Fruit fly (Drosophila melanogaster) whole organism, embryonic: ENCODE measurements around the gene janA.
A peak's percentile ranks its signal among the peaks of the same experiment; 100 is the strongest.

ENCODE experiments used
- Antp ChIP-seq: fragments of 200-800 bp; sonication (Bioruptor generic); optimal IDR thresholded peaks from 3 replicates; lab custom pipeline; 2016; ENCODE audit warnings: missing biosample characterization, missing genetic modification characterization
- Awh ChIP-seq: fragments of 200-800 bp; sonication (Bioruptor generic); IDR thresholded peaks from 2 replicates; pipeline ENCODE4, ENCODE4 v1.3.6; 2022; ENCODE audit warnings: missing biosample characterization, missing genetic modification characterization
- C15 ChIP-seq: fragments of 200-800 bp; sonication (Bioruptor generic); IDR thresholded peaks from 3 replicates; pipeline ENCODE4 v1.3.6; 2022; ENCODE audit warnings: missing biosample characterization, missing genetic modification characterization
- CG10431 ChIP-seq: fragments of 200-800 bp; sonication (Bioruptor generic); optimal IDR thresholded peaks from 3 replicates; lab custom pipeline; 2018; ENCODE audit warnings: missing biosample characterization, mild to moderate bottlenecking, missing genetic modification characterization
- CG12769 ChIP-seq: fragments of 200-800 bp; sonication (Bioruptor generic); optimal IDR thresholded peaks from 2 replicates; lab custom pipeline; 2019; ENCODE audit warnings: missing biosample characterization, mild to moderate bottlenecking, missing genetic modification characterization, moderate library complexity
- CG13287 ChIP-seq: fragments of 200-800 bp; sonication (Bioruptor generic); IDR thresholded peaks from 2 replicates; pipeline ENCODE4 v1.3.6; 2022; ENCODE audit warnings: missing biosample characterization, missing genetic modification characterization; ENCODE audit not compliant: partially characterized antibody
- CG14014 ChIP-seq: fragments of 200-800 bp; sonication (Bioruptor generic); IDR thresholded peaks from 2 replicates; pipeline ENCODE4 v1.3.6; 2022; ENCODE audit warnings: missing biosample characterization, missing genetic modification characterization
- CG14050 ChIP-seq: fragments of 200-800 bp; sonication (Bioruptor generic); IDR thresholded peaks from 3 replicates; pipeline ENCODE4 v1.3.6; 2022; ENCODE audit warnings: missing biosample characterization, missing genetic modification characterization
- CG1529 ChIP-seq: fragments of 200-800 bp; sonication (Bioruptor generic); optimal IDR thresholded peaks from 3 replicates; lab custom pipeline; 2018; ENCODE audit warnings: missing biosample characterization, missing genetic modification characterization
- CG15479 ChIP-seq: fragments of 200-800 bp; sonication (Bioruptor generic); optimal IDR thresholded peaks from 3 replicates; lab custom pipeline; 2019; ENCODE audit warnings: missing biosample characterization, mild to moderate bottlenecking, missing genetic modification characterization, moderate library complexity
- CG1603 ChIP-seq: fragments of 200-800 bp; sonication (Bioruptor generic); optimal IDR thresholded peaks from 2 replicates; lab custom pipeline; 2019; ENCODE audit warnings: missing biosample characterization, mild to moderate bottlenecking, missing genetic modification characterization, moderate library complexity
- CG17359 ChIP-seq: fragments of 200-800 bp; sonication (Bioruptor generic); optimal IDR thresholded peaks from 3 replicates; lab custom pipeline; 2018; ENCODE audit warnings: missing biosample characterization, mild to moderate bottlenecking, missing genetic modification characterization, moderate library complexity
- CG2120 ChIP-seq: fragments of 200-800 bp; sonication (Bioruptor generic); optimal IDR thresholded peaks from 3 replicates; lab custom pipeline; 2016; ENCODE audit warnings: missing biosample characterization, missing genetic modification characterization
- CG3065 ChIP-seq: fragments of 200-800 bp; sonication (Bioruptor generic); optimal IDR thresholded peaks from 2 replicates; lab custom pipeline; 2016; ENCODE audit warnings: missing biosample characterization, missing genetic modification characterization
- CG33213 ChIP-seq: fragments of 200-800 bp; sonication (Bioruptor generic); optimal IDR thresholded peaks from 3 replicates; lab custom pipeline; 2016; ENCODE audit warnings: missing biosample characterization, missing genetic modification characterization
- CG3995 ChIP-seq: fragments of 200-800 bp; sonication (Bioruptor generic); optimal IDR thresholded peaks from 3 replicates; lab custom pipeline; 2016; ENCODE audit warnings: missing biosample characterization, missing genetic modification characterization
- CG4328 ChIP-seq: fragments of 200-800 bp; sonication (Bioruptor generic); optimal IDR thresholded peaks from 3 replicates; lab custom pipeline; 2017; ENCODE audit warnings: missing biosample characterization, missing genetic modification reagents, missing genetic modification characterization
- CG6272 ChIP-seq: fragments of 200-800 bp; sonication (Bioruptor generic); IDR thresholded peaks from 2 replicates; pipeline ENCODE4 v1.3.6; 2022; ENCODE audit warnings: missing biosample characterization, missing genetic modification characterization
- CG6791 ChIP-seq: fragments of 200-800 bp; sonication (Bioruptor generic); IDR thresholded peaks from 3 replicates; pipeline ENCODE4 v1.3.6; 2022; ENCODE audit warnings: missing biosample characterization, missing genetic modification characterization; ENCODE audit not compliant: partially characterized antibody
- CG7963 ChIP-seq: fragments of 200-800 bp; sonication (Bioruptor generic); IDR thresholded peaks from 3 replicates; pipeline ENCODE4 v1.3.6; 2022; ENCODE audit warnings: missing biosample characterization, missing genetic modification characterization; ENCODE audit not compliant: partially characterized antibody
- CG8290 ChIP-seq, 3 experiments: fragments of 200-800 bp; sonication (Bioruptor generic); optimal IDR thresholded peaks; 2 replicates each; lab custom pipeline; 2016 to 2019; ENCODE audit warnings: missing biosample characterization in 3 of 3, missing genetic modification characterization in 3 of 3, mild to moderate bottlenecking in 2 of 3, moderate library complexity in 1 of 3
- D ChIP-seq, 2 experiments: fragments of 200-800 bp in 1 of 2; fragments of >200 bp in 1 of 2; sonication (Bioruptor generic) in 1 of 2; optimal IDR thresholded peaks; 2 replicates in 1 of 2; 3 replicates in 1 of 2; lab custom pipeline; 2017; ENCODE audit warnings: mild to moderate bottlenecking in 1 of 2, missing biosample characterization in 1 of 2, missing genetic modification characterization in 1 of 2, missing genetic modification reagents in 1 of 2
- Dll ChIP-seq: fragments of 200-800 bp; sonication (Bioruptor generic); IDR thresholded peaks from 4 replicates; pipeline ENCODE4 v1.3.6; 2022; ENCODE audit warnings: missing biosample characterization, missing genetic modification characterization; ENCODE audit not compliant: partially characterized antibody
- Ets65A ChIP-seq: fragments of 200-800 bp; sonication (Bioruptor generic); peaks from one replicate; lab custom pipeline; 2016; ENCODE audit warnings: missing biosample characterization, missing genetic modification characterization
- GATAe ChIP-seq: fragments of 200-800 bp; sonication (Bioruptor generic); conservative IDR thresholded peaks from 2 replicates; pipeline ENCODE4 v1.3.6; 2022; ENCODE audit warnings: missing biosample characterization, missing genetic modification characterization
- HLH4C ChIP-seq: fragments of 200-800 bp; sonication (Bioruptor generic); IDR thresholded peaks from 3 replicates; pipeline ENCODE4 v1.3.6; 2022; ENCODE audit warnings: missing biosample characterization, missing genetic modification characterization; ENCODE audit not compliant: partially characterized antibody
- NC2α ChIP-seq: fragments of 200-800 bp; sonication (Bioruptor generic); optimal IDR thresholded peaks from 2 replicates; lab custom pipeline; 2016; ENCODE audit warnings: missing biosample characterization, missing genetic modification characterization
- Nf-YC ChIP-seq: fragments of 200-800 bp; optimal IDR thresholded peaks from 3 replicates; lab custom pipeline; 2019; ENCODE audit warnings: missing biosample characterization, mild to moderate bottlenecking, missing genetic modification characterization, moderate library complexity
- Opbp ChIP-seq: fragments of 200-800 bp; sonication (Bioruptor generic); IDR thresholded peaks from 3 replicates; pipeline ENCODE4 v1.3.6; 2022; ENCODE audit warnings: missing biosample characterization, missing genetic modification characterization; ENCODE audit not compliant: partially characterized antibody
- Poxn ChIP-seq: fragments of 200-800 bp; sonication (Bioruptor generic); IDR thresholded peaks from 2 replicates; pipeline ENCODE4 v1.3.6; 2022; ENCODE audit warnings: missing biosample characterization, missing genetic modification characterization
- Sox102F ChIP-seq: fragments of 200-800 bp; sonication (Bioruptor generic); optimal IDR thresholded peaks from 2 replicates; lab custom pipeline; 2018; ENCODE audit warnings: missing biosample characterization, mild to moderate bottlenecking, missing genetic modification characterization, moderate library complexity
- Taf1 ChIP-seq: fragments of 200-800 bp; sonication (Bioruptor generic); IDR thresholded peaks from 2 replicates; pipeline ENCODE4 v1.3.6; 2022; ENCODE audit warnings: missing biosample characterization, missing genetic modification characterization
- Vsx1 ChIP-seq: fragments of 200-800 bp; sonication (Bioruptor generic); optimal IDR thresholded peaks from 2 replicates; lab custom pipeline; 2017; ENCODE audit warnings: missing biosample characterization, mild to moderate bottlenecking, missing genetic modification characterization, missing genetic modification reagents
- corto ChIP-seq: fragments of 200-800 bp; sonication (Bioruptor generic); optimal IDR thresholded peaks from 2 replicates; lab custom pipeline; 2016; ENCODE audit warnings: missing biosample characterization, mild to moderate bottlenecking, missing genetic modification characterization, moderate library complexity
- croc ChIP-seq: fragments of 200-800 bp; sonication (Bioruptor generic); conservative IDR thresholded peaks from 3 replicates; pipeline ENCODE4 v1.3.6; 2022; ENCODE audit warnings: missing biosample characterization, missing genetic modification characterization
- fru ChIP-seq: fragments of >200 bp; optimal IDR thresholded peaks from 2 replicates; lab custom pipeline; 2017
- her ChIP-seq: fragments of 200-800 bp; sonication (Bioruptor generic); optimal IDR thresholded peaks from 2 replicates; lab custom pipeline; 2016; ENCODE audit warnings: missing biosample characterization, missing genetic modification characterization
- lov ChIP-seq, 2 experiments: fragments of 200-800 bp in 1 of 2; fragments of >200 bp in 1 of 2; sonication (Bioruptor generic) in 1 of 2; IDR thresholded peaks in 1 of 2; optimal IDR thresholded peaks in 1 of 2; 2 replicates in 1 of 2; 3 replicates in 1 of 2; pipeline versions ENCODE4 v1.3.6 to Lab custom; 2017 to 2022; ENCODE audit warnings: missing biosample characterization in 1 of 2, missing genetic modification characterization in 1 of 2
- p53 ChIP-seq: fragments of 200-800 bp; sonication (Bioruptor generic); optimal IDR thresholded peaks from 2 replicates; lab custom pipeline; 2016; ENCODE audit warnings: missing biosample characterization, missing genetic modification characterization
- pho ChIP-seq: fragments of 200-800 bp; sonication (Bioruptor generic); optimal IDR thresholded peaks from 2 replicates; lab custom pipeline; 2016; ENCODE audit warnings: missing biosample characterization, missing genetic modification characterization
- sima ChIP-seq: fragments of 200-800 bp; sonication (Bioruptor generic); optimal IDR thresholded peaks from 2 replicates; lab custom pipeline; 2016; ENCODE audit warnings: missing biosample characterization, missing genetic modification characterization
- slou ChIP-seq: fragments of 200-800 bp; sonication (Bioruptor generic); optimal IDR thresholded peaks from 3 replicates; lab custom pipeline; 2016; ENCODE audit warnings: missing biosample characterization, missing genetic modification characterization
- toy ChIP-seq: fragments of 200-800 bp; sonication (Bioruptor generic); IDR thresholded peaks from 2 replicates; pipeline ENCODE4 v1.3.6; 2022; ENCODE audit warnings: missing biosample characterization, missing genetic modification characterization
- tup ChIP-seq: fragments of 200-800 bp; sonication (Bioruptor generic); optimal IDR thresholded peaks from 2 replicates; lab custom pipeline; 2016; ENCODE audit warnings: missing biosample characterization, mild to moderate bottlenecking, missing genetic modification characterization, moderate library complexity
- tx ChIP-seq: fragments of 200-800 bp; sonication (Bioruptor generic); optimal IDR thresholded peaks from 2 replicates; lab custom pipeline; 2016; ENCODE audit warnings: missing biosample characterization, missing genetic modification characterization
- z ChIP-seq: fragments of 200-800 bp; sonication (Bioruptor generic); IDR thresholded peaks from 3 replicates; pipeline ENCODE4 v1.3.6; 2022; ENCODE audit warnings: missing biosample characterization, missing genetic modification characterization

The janA gene

dm6 chr3R:30046029-30047001 lies 7.0 kb upstream of the janA start, which contains the start of the genes RpL32 and CG7943 (continued):
- no peak for TF ChIP-seq D (optimal IDR thresholded peaks at IDR 0.05; lab: Kevin White, UChicago)
- peak; percentile 89 for TF ChIP-seq D (GFP tag; optimal IDR thresholded peaks at IDR 0.05; lab: Kevin White, UChicago)
- peak; percentile 91 for TF ChIP-seq CG14050
- TF ChIP-seq slou (GFP tag; lab: Kevin White, UChicago) = peak; percentile 95
- no peak for TF ChIP-seq corto
- TF ChIP-seq CG6791 = peak; percentile 100
- peak; percentile 86 for TF ChIP-seq Nf-YC (tag; lab: Kevin White, UChicago)
- peak; percentile 83 for TF ChIP-seq tx (GFP tag; lab: Kevin White, UChicago)
- peak; percentile 85 for TF ChIP-seq Poxn (GFP tag; lab: Robert Waterston, UW)
- peak; percentile 93 for TF ChIP-seq CG17359 (tag; lab: Kevin White, UChicago)
- TF ChIP-seq CG10431 (GFP tag; lab: Kevin White, UChicago) = peak; percentile 78
- peak; percentile 87 for TF ChIP-seq croc (GFP tag; lab: Robert Waterston, UW)
- peak; percentile 85 for TF ChIP-seq CG3995 (GFP tag; lab: Kevin White, UChicago)
- peak; percentile 99 for TF ChIP-seq Ets65A
- peak; percentile 86 for TF ChIP-seq Awh (GFP tag; lab: Robert Waterston, UW)
- peak; percentile 92 for TF ChIP-seq CG2120 (GFP tag; lab: Kevin White, UChicago)
- no peak for TF ChIP-seq lov (optimal IDR thresholded peaks at IDR 0.05; lab: Kevin White, UChicago)
- peak; percentile 94 for TF ChIP-seq lov (GFP tag; IDR thresholded peaks at IDR 0.05; lab: Robert Waterston, UW)
- TF ChIP-seq z = peak; percentile 50; the same call in 2 of the 3 replicates
- TF ChIP-seq NC2α (GFP tag; lab: Kevin White, UChicago) = peak; percentile 74
- no peak for TF ChIP-seq fru (lab: Kevin White, UChicago)
- peak; percentile 78 for TF ChIP-seq Sox102F (GFP tag; lab: Kevin White, UChicago)
- TF ChIP-seq CG13287 = peak; percentile 100
- TF ChIP-seq p53 (GFP tag; lab: Kevin White, UChicago) = peak; percentile 94
- peak; percentile 87 for TF ChIP-seq toy (GFP tag; lab: Robert Waterston, UW)
- peak; percentile 80 for TF ChIP-seq GATAe (GFP tag; lab: Robert Waterston, UW)
- TF ChIP-seq Taf1 = peak; percentile 92
- TF ChIP-seq sima (GFP tag; lab: Kevin White, UChicago) = peak; percentile 97
- peak; percentile 94 for TF ChIP-seq CG4328 (GFP tag; lab: Kevin White, UChicago)
- TF ChIP-seq C15 = peak; percentile 94
- TF ChIP-seq CG6272 (GFP tag; lab: Robert Waterston, UW) = peak; percentile 95
- TF ChIP-seq tup (GFP tag; lab: Kevin White, UChicago) = peak; percentile 95
- peak; percentile 94 for TF ChIP-seq her (GFP tag; lab: Kevin White, UChicago)
- peak; percentile 82 for TF ChIP-seq CG12769 (tag; lab: Kevin White, UChicago)
- TF ChIP-seq Antp (GFP tag; lab: Kevin White, UChicago) = peak; percentile 98
- peak; percentile 96 for TF ChIP-seq CG14014 (GFP tag; lab: Robert Waterston, UW)
- TF ChIP-seq Opbp (GFP tag; lab: Robert Waterston, UW) = peak; percentile 100
- TF ChIP-seq CG3065 (GFP tag; lab: Kevin White, UChicago) = peak; percentile 74
- TF ChIP-seq Dll (GFP tag; lab: Robert Waterston, UW) = peak; percentile 100
- peak; percentile 91 for TF ChIP-seq CG8290 (GFP tag; optimal IDR thresholded peaks at IDR 0.05; lab: Kevin White, UChicago)
- peak in 1 of 2 experiments; percentile 95 for TF ChIP-seq CG8290 (tag; optimal IDR thresholded peaks at IDR 0.05; lab: Kevin White, UChicago)
- TF ChIP-seq CG7963 (GFP tag; lab: Robert Waterston, UW) = peak; percentile 100
- peak; percentile 48 for TF ChIP-seq CG15479 (GFP tag; lab: Kevin White, UChicago)
- TF ChIP-seq CG1529 (GFP tag; lab: Kevin White, UChicago) = peak; percentile 71
- peak; percentile 96 for TF ChIP-seq CG33213 (GFP tag; lab: Kevin White, UChicago)
- peak; percentile 93 for TF ChIP-seq pho (GFP tag; lab: Kevin White, UChicago)
- peak; percentile 89 for TF ChIP-seq Vsx1 (GFP tag; lab: Kevin White, UChicago)
- TF ChIP-seq CG1603 (tag; lab: Kevin White, UChicago) = peak; percentile 96
- TF ChIP-seq HLH4C (GFP tag; lab: Robert Waterston, UW) = peak; percentile 100
